Worm (Caenorhabditis elegans) whole organism, early embryonic: ENCODE results near the gene dpy-28.

Experiments
- F13C5.2 ChIP-seq: sonication (generic microtip); optimal IDR thresholded peaks from 2 replicates; lab custom pipeline; 2017; ENCODE audit warnings: mild to moderate bottlenecking, missing genetic modification characterization, inconsistent platforms, missing compliant biosample characterization
- ceh-36 ChIP-seq: sonication (generic microtip); optimal IDR thresholded peaks from 2 replicates; lab custom pipeline; 2016; ENCODE audit warnings: missing genetic modification characterization, inconsistent platforms, missing compliant biosample characterization
- flt-1 ChIP-seq: fragments of 200-800 bp; sonication (Bioruptor generic); IDR thresholded peaks from 2 replicates; pipeline ENCODE4 v1.3.6; 2022; ENCODE audit warnings: missing genetic modification characterization, missing compliant biosample characterization
- hmbx-1 ChIP-seq: sonication (generic microtip); optimal IDR thresholded peaks from 2 replicates; lab custom pipeline; 2016; ENCODE audit warnings: mild to moderate bottlenecking, missing genetic modification characterization, missing compliant biosample characterization

DNA sequence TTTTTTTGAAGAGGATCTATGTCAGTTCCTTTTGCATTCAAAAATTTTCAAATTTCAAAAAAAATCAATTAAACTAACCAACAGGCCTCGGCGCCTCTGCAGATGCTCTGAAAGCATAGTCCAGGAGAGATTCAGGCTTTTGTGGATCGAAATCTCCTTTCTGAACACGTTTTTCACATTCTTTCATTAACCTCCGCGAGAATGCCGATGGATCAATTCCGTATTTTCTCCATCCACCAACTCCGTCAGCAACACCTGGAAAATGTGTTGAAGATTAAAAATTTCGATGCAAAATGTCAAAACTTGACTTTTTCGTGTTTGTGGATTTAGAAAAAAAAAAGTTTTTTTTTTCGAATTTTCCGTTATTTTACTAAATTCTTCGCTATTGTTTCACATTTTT is 48.4 kb upstream of the dpy-28 start:
- TF ChIP-seq ceh-36 (tag; lab: Kevin White, UChicago): no peak
- no peak for TF ChIP-seq flt-1 (GFP tag; lab: Robert Waterston, UW)
- TF ChIP-seq F13C5.2 (tag; lab: Kevin White, UChicago): no peak
- TF ChIP-seq hmbx-1 (tag; lab: Kevin White, UChicago): no peak
